Worm (Caenorhabditis elegans) whole organism, late embryonic: ENCODE measurements around the gene C35A5.6.

Experiments used
- C08G9.2 ChIP-seq: sonication (generic microtip); optimal IDR thresholded peaks from 2 replicates; lab custom pipeline; 2016; ENCODE audit warnings: mild to moderate bottlenecking, missing genetic modification characterization, moderate library complexity, missing compliant biosample characterization
- C38D4.7 ChIP-seq: fragments of 200-800 bp; sonication (Bioruptor generic); optimal IDR thresholded peaks from 2 replicates; lab custom pipeline; 2018; ENCODE audit warnings: mild to moderate bottlenecking, missing genetic modification characterization, moderate library complexity, missing compliant biosample characterization
- F13H6.1 ChIP-seq: sonication (generic microtip); optimal IDR thresholded peaks from 2 replicates; lab custom pipeline; 2016; ENCODE audit warnings: missing genetic modification characterization, missing compliant biosample characterization
- K09A11.1 ChIP-seq: sonication (generic microtip); optimal IDR thresholded peaks from 2 replicates; lab custom pipeline; 2017; ENCODE audit warnings: antibody characterized with exemption, mild to moderate bottlenecking, missing genetic modification characterization, missing compliant biosample characterization; ENCODE audit not compliant: insufficient read depth
- T23F11.4 ChIP-seq: fragments of 200-800 bp; sonication (Bioruptor generic); optimal IDR thresholded peaks from 2 replicates; lab custom pipeline; 2018; ENCODE audit warnings: mild to moderate bottlenecking, missing genetic modification characterization, missing compliant biosample characterization
- ahr-1 ChIP-seq: sonication (generic microtip); optimal IDR thresholded peaks from 2 replicates; lab custom pipeline; 2016; ENCODE audit warnings: missing genetic modification characterization, missing compliant biosample characterization
- ceh-18 ChIP-seq: sonication (generic microtip); optimal IDR thresholded peaks from 2 replicates; lab custom pipeline; 2016; ENCODE audit warnings: missing genetic modification characterization, missing compliant biosample characterization
- ceh-19 ChIP-seq: fragments of 200-800 bp; sonication (Bioruptor generic); optimal IDR thresholded peaks from 2 replicates; lab custom pipeline; 2018; ENCODE audit warnings: mild to moderate bottlenecking, missing genetic modification characterization, missing compliant biosample characterization
- ceh-30 ChIP-seq: fragments of 150-350 bp; optimal IDR thresholded peaks from 2 replicates; lab custom pipeline; 2014; ENCODE audit warnings: missing biosample characterization, missing genetic modification characterization
- ceh-31 ChIP-seq: sonication (generic microtip); optimal IDR thresholded peaks from 2 replicates; lab custom pipeline; 2016; ENCODE audit warnings: missing genetic modification characterization, missing compliant biosample characterization
- ceh-48 ChIP-seq: sonication (generic microtip); optimal IDR thresholded peaks from 2 replicates; lab custom pipeline; 2016; ENCODE audit warnings: missing genetic modification characterization, inconsistent platforms, missing compliant biosample characterization
- ceh-6 ChIP-seq: fragments of 200-800 bp; sonication (Bioruptor generic); optimal IDR thresholded peaks from 2 replicates; lab custom pipeline; 2018; ENCODE audit warnings: mild to moderate bottlenecking, missing genetic modification characterization, missing compliant biosample characterization
- ceh-9 ChIP-seq: sonication (generic microtip); optimal IDR thresholded peaks from 2 replicates; lab custom pipeline; 2016; ENCODE audit warnings: mild to moderate bottlenecking, missing genetic modification characterization, inconsistent platforms, missing compliant biosample characterization
- dve-1 ChIP-seq: sonication (generic microtip); optimal IDR thresholded peaks from 2 replicates; lab custom pipeline; 2017; ENCODE audit warnings: antibody characterized with exemption, mild to moderate bottlenecking, missing genetic modification characterization, missing compliant biosample characterization
- elt-4 ChIP-seq: sonication (generic microtip); optimal IDR thresholded peaks from 2 replicates; lab custom pipeline; 2016; ENCODE audit warnings: missing genetic modification characterization, missing compliant biosample characterization
- eyg-1 ChIP-seq: sonication (generic microtip); optimal IDR thresholded peaks from 2 replicates; lab custom pipeline; 2016; ENCODE audit warnings: missing genotype, missing genetic modification characterization, missing compliant biosample characterization
- fax-1 ChIP-seq: sonication (generic microtip); optimal IDR thresholded peaks from 2 replicates; lab custom pipeline; 2016; ENCODE audit warnings: missing genotype, missing genetic modification characterization, missing compliant biosample characterization
- fkh-10 ChIP-seq: fragments of 150-350 bp; optimal IDR thresholded peaks from 2 replicates; lab custom pipeline; 2014; ENCODE audit warnings: missing biosample characterization, missing genetic modification reagents, missing genetic modification characterization
- gmeb-2 ChIP-seq: sonication (generic microtip); optimal IDR thresholded peaks from 2 replicates; lab custom pipeline; 2016; ENCODE audit warnings: missing genetic modification characterization, inconsistent platforms, missing compliant biosample characterization
- hlh-30 ChIP-seq: sonication (generic microtip); optimal IDR thresholded peaks from 2 replicates; lab custom pipeline; 2017; ENCODE audit warnings: antibody characterized with exemption, missing genetic modification characterization, missing compliant biosample characterization; ENCODE audit not compliant: insufficient read depth
- hlh-8 ChIP-seq: sonication (generic microtip); optimal IDR thresholded peaks from 2 replicates; lab custom pipeline; 2016; ENCODE audit warnings: missing genotype, missing genetic modification characterization, missing compliant biosample characterization
- nhr-11 ChIP-seq: fragments of 150-350 bp; optimal IDR thresholded peaks from 2 replicates; lab custom pipeline; 2014; ENCODE audit warnings: missing biosample characterization, missing genetic modification characterization
- pat-9 ChIP-seq: fragments of 200-800 bp; sonication (Bioruptor generic); optimal IDR thresholded peaks from 2 replicates; lab custom pipeline; 2018; ENCODE audit warnings: mild to moderate bottlenecking, missing genetic modification characterization, moderate library complexity, missing compliant biosample characterization
- pha-2 ChIP-seq: sonication (generic microtip); optimal IDR thresholded peaks from 2 replicates; lab custom pipeline; 2017; ENCODE audit warnings: mild to moderate bottlenecking, missing genetic modification characterization, missing compliant biosample characterization
- pqm-1 ChIP-seq: sonication (generic microtip); optimal IDR thresholded peaks from 2 replicates; lab custom pipeline; 2016; ENCODE audit warnings: missing genetic modification characterization, missing compliant biosample characterization
- rnt-1 ChIP-seq: sonication (generic microtip); optimal IDR thresholded peaks from 2 replicates; lab custom pipeline; 2016; ENCODE audit warnings: missing genetic modification characterization, missing compliant biosample characterization
- sox-2 ChIP-seq: fragments of 200-800 bp; sonication (Bioruptor generic); IDR thresholded peaks from 2 replicates; pipeline ENCODE4 v1.3.6; 2022; ENCODE audit warnings: missing genetic modification reagents, missing genetic modification characterization, missing compliant biosample characterization
- sox-4 ChIP-seq: sonication (generic microtip); optimal IDR thresholded peaks from 2 replicates; lab custom pipeline; 2017; ENCODE audit warnings: mild to moderate bottlenecking, missing genetic modification characterization, inconsistent platforms, missing compliant biosample characterization
- syd-9 ChIP-seq: sonication (generic microtip); optimal IDR thresholded peaks from 2 replicates; lab custom pipeline; 2016; ENCODE audit warnings: mild to moderate bottlenecking, missing genetic modification characterization, moderate library complexity, missing compliant biosample characterization
- tbx-2 ChIP-seq: sonication (generic microtip); optimal IDR thresholded peaks from 2 replicates; lab custom pipeline; 2016; ENCODE audit warnings: missing genetic modification characterization, missing compliant biosample characterization
- tbx-7 ChIP-seq: sonication (generic microtip); optimal IDR thresholded peaks from 2 replicates; lab custom pipeline; 2016; ENCODE audit warnings: missing genotype, missing genetic modification characterization, missing compliant biosample characterization
- ttx-3 ChIP-seq: sonication (generic microtip); optimal IDR thresholded peaks from 2 replicates; lab custom pipeline; 2016; ENCODE audit warnings: missing genetic modification reagents, missing genetic modification characterization, missing compliant biosample characterization
- unc-42 ChIP-seq: sonication (generic microtip); optimal IDR thresholded peaks from 2 replicates; lab custom pipeline; 2016; ENCODE audit warnings: missing genotype, missing genetic modification characterization, missing compliant biosample characterization
- unc-55 ChIP-seq: sonication (generic microtip); optimal IDR thresholded peaks from 2 replicates; lab custom pipeline; 2017; ENCODE audit warnings: missing biosample characterization, missing genetic modification reagents, missing genetic modification characterization
- ztf-16 ChIP-seq: sonication (generic microtip); optimal IDR thresholded peaks from 2 replicates; lab custom pipeline; 2017; ENCODE audit warnings: missing genetic modification characterization, missing compliant biosample characterization

C35A5.6 gene

ce11 chrV:10496733-10497132 lies 12.2 kb upstream of the C35A5.6 start, which contains the start of gene C35A5.4:
TSS of gene C35A5.4 (plus strand) at chrV:10497033.
- no peak for TF ChIP-seq gmeb-2
- no peak for TF ChIP-seq tbx-2 (tag; lab: Kevin White, UChicago)
- no peak for TF ChIP-seq C38D4.7
- TF ChIP-seq ceh-6 (GFP tag; lab: Kevin White, UChicago) = no peak
- TF ChIP-seq eyg-1 (tag; lab: Kevin White, UChicago) = no peak
- no peak for TF ChIP-seq ceh-31
- no peak for TF ChIP-seq pqm-1
- TF ChIP-seq syd-9 (tag; lab: Kevin White, UChicago) = no peak

- TF ChIP-seq unc-55 (no peak), ttx-3 (tag; lab: Kevin White, UChicago) (no peak)
Observed at ce11 chrV:10501295-10501694, 7.6 kb upstream of the C35A5.6 start, which contains the start of gene C35A5.3. TSS of gene C35A5.3 (minus strand) at chrV:10501395.

- no peak for TF ChIP-seq hlh-30 (tag; lab: Kevin White, UChicago)
- no peak for TF ChIP-seq K09A11.1 (tag; lab: Kevin White, UChicago)
- TF ChIP-seq ceh-9 = no peak
- no peak for TF ChIP-seq pat-9 (tag; lab: Kevin White, UChicago)
- TF ChIP-seq T23F11.4 (GFP tag; lab: Kevin White, UChicago) = no peak
- TF ChIP-seq ceh-19 (GFP tag; lab: Kevin White, UChicago) = no peak
- TF ChIP-seq fkh-10 (GFP tag; lab: Kevin White, UChicago) = no peak
- TF ChIP-seq ahr-1 = no peak
- TF ChIP-seq, all 69 proteins: peak for 0
Observed at ce11 chrV:10503011-10503410, 5.9 kb upstream of the C35A5.6 start, which contains the start of gene C35A5.11. TSS of gene C35A5.11 (minus strand) at chrV:10503111.

- TF ChIP-seq hlh-8 (tag; lab: Kevin White, UChicago) (no peak), T23F11.4 (GFP tag; lab: Kevin White, UChicago) (no peak), F13H6.1 (tag; lab: Kevin White, UChicago) (no peak), ceh-48 (tag; lab: Kevin White, UChicago) (no peak), ceh-18 (tag; lab: Kevin White, UChicago) (no peak), fax-1 (tag; lab: Kevin White, UChicago) (no peak), sox-4 (no peak), ahr-1 (no peak), fkh-10 (GFP tag; lab: Kevin White, UChicago) (no peak), pat-9 (tag; lab: Kevin White, UChicago) (no peak), pha-2 (tag; lab: Kevin White, UChicago) (no peak), ceh-30 (tag; lab: Kevin White, UChicago) (no peak), ceh-6 (GFP tag; lab: Kevin White, UChicago) (no peak)
Observed at ce11 chrV:10503893-10504292, 5.0 kb upstream of the C35A5.6 start, which contains the start of gene C35A5.10. TSS of gene C35A5.10 (plus strand) at chrV:10504193.

ce11 chrV:10505553-10505952 lies 3.4 kb upstream of the C35A5.6 start, which contains the start of gene C35A5.5:
TSS of gene C35A5.5 (plus strand) at chrV:10505853.
- TF ChIP-seq elt-4 (tag; lab: Kevin White, UChicago) = no peak
- TF ChIP-seq tbx-2 (tag; lab: Kevin White, UChicago) = no peak
- TF ChIP-seq unc-42 = no peak
- no peak for TF ChIP-seq pat-9 (tag; lab: Kevin White, UChicago)
- no peak for TF ChIP-seq ztf-16 (tag; lab: Kevin White, UChicago)
- no peak for TF ChIP-seq C08G9.2 (tag; lab: Kevin White, UChicago)
- no peak for TF ChIP-seq T23F11.4 (GFP tag; lab: Kevin White, UChicago)

ce11 chrV:10514271-10514670 lies 5.3 kb downstream of the C35A5.6 start, which contains the start of gene dmsr-8:
TSS of gene dmsr-8 (minus strand) at chrV:10514371.
- TF ChIP-seq rnt-1 (no peak), ttx-3 (tag; lab: Kevin White, UChicago) (no peak), sox-2 (GFP tag; lab: Robert Waterston, UW) (no peak), unc-42 (no peak), nhr-11 (no peak), ceh-6 (GFP tag; lab: Kevin White, UChicago) (no peak), dve-1 (tag; lab: Kevin White, UChicago) (no peak), ceh-18 (tag; lab: Kevin White, UChicago) (no peak), tbx-7 (tag; lab: Kevin White, UChicago) (no peak), hlh-8 (tag; lab: Kevin White, UChicago) (no peak), T23F11.4 (GFP tag; lab: Kevin White, UChicago) (no peak)
- TF ChIP-seq, all 69 proteins: peak for 0
